Worm (Caenorhabditis elegans): ENCODE measurements around the gene mrps-33.

DNA sequence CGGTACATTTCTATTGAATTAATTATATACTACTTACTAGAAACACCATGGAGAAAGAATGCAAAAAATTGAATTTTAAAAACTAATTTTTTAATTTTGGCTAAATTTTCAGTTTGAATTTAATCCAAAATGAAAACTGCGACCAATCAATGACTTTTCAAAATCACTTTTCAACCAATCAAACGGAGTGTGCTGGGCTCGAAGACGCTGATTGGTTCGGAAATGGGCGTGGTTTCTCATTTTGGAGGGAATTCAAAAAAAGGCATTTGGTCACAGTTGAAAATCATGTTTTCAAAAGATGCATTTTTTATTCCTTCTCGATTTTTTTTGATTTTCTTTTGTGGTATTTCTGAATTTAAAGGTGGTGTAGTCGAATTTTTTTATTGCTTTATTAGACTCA lies 9.1 kb upstream of the mrps-33 start:
- TF ChIP-seq rpc-1 (optimal IDR thresholded peaks at IDR 0.05) (no peak), rpc-1 (tag; optimal IDR thresholded peaks at IDR 0.05) (no peak), dox-1 (GFP tag; IDR thresholded peaks at IDR 0.05) (no peak), zfh-2 (GFP tag; conservative IDR thresholded peaks at IDR 0.05) (no peak), rcor-1 (GFP tag; IDR thresholded peaks at IDR 0.05) (no peak), lag-1 (GFP tag; IDR thresholded peaks at IDR 0.05) (no peak)
